Worm (Caenorhabditis elegans): ENCODE data around the gene npp-25.

Gene npp-25

ce11 chrIII:12891580-12891979, 34.2 kb downstream of the npp-25 start, which contains the start of the genes Y37D8A.29 and unc-71:
Gene Y37D8A.29 (minus strand): TSS chrIII:12891680.
Gene unc-71 (minus strand): TSS chrIII:12891738.
- TF ChIP-seq Y22D7AL.16 (tag; optimal IDR thresholded peaks at IDR 0.05): no peak
- TF ChIP-seq ama-1 (optimal IDR thresholded peaks at IDR 0.05): no peak

ce11 chrIII:12885153-12885552, 40.6 kb downstream of the npp-25 start:
- TF ChIP-seq eyg-1 (tag; optimal IDR thresholded peaks at IDR 0.05) (no peak), pqm-1 (tag; optimal IDR thresholded peaks at IDR 0.05) (no peak), C38D4.7 (GFP tag; optimal IDR thresholded peaks at IDR 0.05) (no peak), Y22D7AL.16 (tag; optimal IDR thresholded peaks at IDR 0.05) (no peak), hlh-8 (tag; optimal IDR thresholded peaks at IDR 0.05) (no peak)

- no peak for TF ChIP-seq hlh-6 (tag; optimal IDR thresholded peaks at IDR 0.05)
- TF ChIP-seq unc-42 (tag; optimal IDR thresholded peaks at IDR 0.05): no peak
- no peak for TF ChIP-seq ceh-9 (tag; optimal IDR thresholded peaks at IDR 0.05)
- no peak for TF ChIP-seq dve-1 (tag; optimal IDR thresholded peaks at IDR 0.05)
- no peak for TF ChIP-seq hlh-15 (tag; optimal IDR thresholded peaks at IDR 0.05)
- TF ChIP-seq madf-2 (tag; optimal IDR thresholded peaks at IDR 0.05): no peak
- no peak for TF ChIP-seq ceh-6 (GFP tag; optimal IDR thresholded peaks at IDR 0.05)
- TF ChIP-seq Y22D7AL.16 (tag; optimal IDR thresholded peaks at IDR 0.05): no peak
- no peak for TF ChIP-seq C38D4.7 (GFP tag; optimal IDR thresholded peaks at IDR 0.05)
- no peak for TF ChIP-seq sox-2 (GFP tag; IDR thresholded peaks at IDR 0.05)
- TF ChIP-seq pag-3 (tag; optimal IDR thresholded peaks at IDR 0.05; ENCODE audit: borderline replicate concordance): no peak
- no peak for TF ChIP-seq gmeb-2 (tag; optimal IDR thresholded peaks at IDR 0.05)
- TF ChIP-seq pax-1 (tag; optimal IDR thresholded peaks at IDR 0.05): no peak
- no peak for TF ChIP-seq ceh-48 (tag; optimal IDR thresholded peaks at IDR 0.05)
- TF ChIP-seq ztf-16 (tag; optimal IDR thresholded peaks at IDR 0.05): no peak
- TF ChIP-seq ceh-45 (GFP tag; IDR thresholded peaks at IDR 0.05): no peak
- TF ChIP-seq sox-4 (tag; optimal IDR thresholded peaks at IDR 0.05): no peak
Observed at ce11 chrIII:12880704-12881103, 45.1 kb downstream of the npp-25 start.

- TF ChIP-seq C38D4.7 (GFP tag; optimal IDR thresholded peaks at IDR 0.05): no peak
- no peak for TF ChIP-seq zip-5 (tag; optimal IDR thresholded peaks at IDR 0.05)
- TF ChIP-seq ref-2 (tag; optimal IDR thresholded peaks at IDR 0.05): peak; percentile 15
- TF ChIP-seq eyg-1 (tag; optimal IDR thresholded peaks at IDR 0.05): no peak
- peak; percentile 43 for TF ChIP-seq tbx-2 (tag; optimal IDR thresholded peaks at IDR 0.05)
- peak; percentile 66 for TF ChIP-seq ceh-31 (tag; optimal IDR thresholded peaks at IDR 0.05)
Observed at ce11 chrIII:12877527-12878234, 48.1 kb downstream of the npp-25 start, which contains the start of the genes cec-7 and enu-3.5. Gene cec-7 (minus strand): TSS chrIII:12877577. Gene enu-3.5 (plus strand): TSS chrIII:12878196.

- no peak for TF ChIP-seq ceh-24 (tag; optimal IDR thresholded peaks at IDR 0.05)
- TF ChIP-seq che-1 (tag; optimal IDR thresholded peaks at IDR 0.05): no peak
- TF ChIP-seq ceh-19 (GFP tag; optimal IDR thresholded peaks at IDR 0.05): no peak
- no peak for TF ChIP-seq gmeb-2 (tag; optimal IDR thresholded peaks at IDR 0.05)
- TF ChIP-seq ceh-45 (GFP tag; IDR thresholded peaks at IDR 0.05): no peak
- TF ChIP-seq Y22D7AL.16 (tag; optimal IDR thresholded peaks at IDR 0.05): no peak
- no peak for TF ChIP-seq ceh-31 (tag; optimal IDR thresholded peaks at IDR 0.05)
- TF ChIP-seq mec-3 (tag; optimal IDR thresholded peaks at IDR 0.05; ENCODE audit: borderline replicate concordance): no peak
- no peak for TF ChIP-seq dve-1 (tag; optimal IDR thresholded peaks at IDR 0.05)
- no peak for TF ChIP-seq tbx-2 (tag; optimal IDR thresholded peaks at IDR 0.05)
- TF ChIP-seq K09A11.1 (tag; optimal IDR thresholded peaks at IDR 0.05; ENCODE audit: insufficient read depth): no peak
- no peak for TF ChIP-seq unc-42 (tag; optimal IDR thresholded peaks at IDR 0.05)
- no peak for TF ChIP-seq ceh-6 (GFP tag; optimal IDR thresholded peaks at IDR 0.05)
- TF ChIP-seq C08G9.2 (tag; optimal IDR thresholded peaks at IDR 0.05): no peak
- TF ChIP-seq C38D4.7 (GFP tag; optimal IDR thresholded peaks at IDR 0.05): no peak
- no peak for TF ChIP-seq lin-11 (tag; optimal IDR thresholded peaks at IDR 0.05)
Observed at ce11 chrIII:12875653-12876052, 50.1 kb downstream of the npp-25 start.
